Worm (Caenorhabditis elegans): ENCODE data around the gene W02B3.3.

DNA sequence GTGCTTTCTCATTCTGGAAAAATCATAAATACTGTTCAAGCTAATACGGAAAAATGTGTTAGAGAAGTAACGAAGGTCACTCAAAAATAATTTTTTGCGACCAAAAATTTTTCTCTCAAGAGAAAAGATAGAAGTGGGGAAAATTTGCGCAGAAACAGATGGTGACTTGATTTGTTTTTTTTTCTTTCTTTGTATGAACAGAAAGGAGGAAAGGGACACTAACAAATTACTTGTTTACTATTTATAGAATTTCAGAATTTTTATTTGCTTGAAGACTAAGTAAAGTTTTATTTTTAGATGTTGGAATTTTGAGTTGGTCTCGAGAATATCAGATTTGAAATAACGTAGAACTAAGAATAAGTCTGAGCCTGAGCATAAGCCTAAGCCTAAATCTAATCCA is 15.1 kb upstream of the W02B3.3 start, which contains the start of gene W02B3.4:
- TF ChIP-seq dmd-4 (tag; optimal IDR thresholded peaks at IDR 0.05; ENCODE audit: borderline replicate concordance), result no peak
- TF ChIP-seq pqm-1 (tag; optimal IDR thresholded peaks at IDR 0.05), result no peak
- no peak for TF ChIP-seq ceh-30 (tag; optimal IDR thresholded peaks at IDR 0.05)
- no peak for TF ChIP-seq pat-9 (tag; optimal IDR thresholded peaks at IDR 0.05)
- TF ChIP-seq nfya-1 (tag; optimal IDR thresholded peaks at IDR 0.05), result no peak
